Fruit fly (Drosophila melanogaster): ENCODE measurements around the gene CG13643.

CG13643 gene

DNA sequence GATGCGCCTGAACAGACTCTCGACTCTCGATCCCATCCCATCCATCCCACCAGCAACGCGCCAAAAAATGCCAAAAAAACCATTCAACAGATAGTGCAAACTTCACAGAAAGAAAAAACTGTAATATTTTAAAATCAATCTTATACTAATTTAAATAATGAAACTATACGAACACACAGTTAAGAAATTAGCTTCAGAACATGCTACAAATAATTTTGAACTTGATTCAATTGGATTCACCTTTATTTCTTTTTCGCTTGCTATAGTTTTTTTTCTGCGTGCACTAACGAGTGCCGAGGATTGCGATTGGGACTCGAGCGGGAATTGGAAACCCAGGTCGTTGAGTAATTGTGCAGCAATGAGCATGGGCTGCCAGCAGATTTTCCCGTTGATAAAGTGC lies 2.2 kb upstream of the CG13643 start:
- TF ChIP-seq CTCF (optimal IDR thresholded peaks at IDR 0.05) (no peak), CG8478 (optimal IDR thresholded peaks at IDR 0.05) (no peak)

DNA sequence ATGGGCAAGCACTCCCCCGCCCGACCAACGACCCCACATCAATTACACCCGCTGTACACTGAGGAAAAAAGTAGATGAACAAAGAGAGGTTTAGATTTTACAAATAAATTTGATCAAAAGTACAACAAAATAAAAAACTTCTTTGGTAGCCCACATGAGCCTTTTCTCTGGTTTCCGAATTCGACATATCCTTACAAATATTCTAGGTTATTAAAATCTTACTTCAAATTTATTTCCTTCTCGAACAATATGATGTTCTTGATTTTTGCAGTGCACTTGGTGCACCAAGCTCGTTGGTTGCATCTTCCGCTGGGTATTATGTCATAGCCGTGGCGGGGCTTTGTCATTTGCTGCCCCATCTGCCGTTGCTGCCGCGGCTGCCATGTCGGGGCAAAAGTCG lies 844 bp upstream of the CG13643 start:
- no peak for TF ChIP-seq CTCF (optimal IDR thresholded peaks at IDR 0.05)
- no peak for TF ChIP-seq CG8478 (optimal IDR thresholded peaks at IDR 0.05)

DNA sequence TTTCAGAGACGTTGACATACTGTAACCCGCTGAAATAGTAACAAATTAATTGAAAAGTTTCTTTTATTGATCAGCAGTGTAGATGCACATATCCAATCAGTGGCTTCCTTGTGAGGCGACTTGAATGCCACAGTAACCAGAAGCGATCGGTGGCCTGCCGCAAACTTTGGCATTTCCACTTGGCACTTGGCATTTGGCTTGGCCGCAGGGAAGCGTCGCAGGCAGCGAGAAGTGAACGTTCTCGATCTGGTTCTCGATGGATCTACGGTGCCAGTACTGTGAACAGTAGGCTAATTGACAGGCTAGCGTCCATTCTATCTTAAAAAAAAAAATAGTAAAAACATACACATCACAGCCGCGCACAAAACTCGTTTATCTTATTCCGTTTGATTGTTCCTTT lies 5.0 kb downstream of the CG13643 start, which contains the start of gene CG10845:
TSS of gene CG10845 (plus strand) at position 301 of the 400 bp plus-strand sequence.
- TF ChIP-seq CTCF (optimal IDR thresholded peaks at IDR 0.05) (no peak), CG8478 (optimal IDR thresholded peaks at IDR 0.05) (no peak)

DNA sequence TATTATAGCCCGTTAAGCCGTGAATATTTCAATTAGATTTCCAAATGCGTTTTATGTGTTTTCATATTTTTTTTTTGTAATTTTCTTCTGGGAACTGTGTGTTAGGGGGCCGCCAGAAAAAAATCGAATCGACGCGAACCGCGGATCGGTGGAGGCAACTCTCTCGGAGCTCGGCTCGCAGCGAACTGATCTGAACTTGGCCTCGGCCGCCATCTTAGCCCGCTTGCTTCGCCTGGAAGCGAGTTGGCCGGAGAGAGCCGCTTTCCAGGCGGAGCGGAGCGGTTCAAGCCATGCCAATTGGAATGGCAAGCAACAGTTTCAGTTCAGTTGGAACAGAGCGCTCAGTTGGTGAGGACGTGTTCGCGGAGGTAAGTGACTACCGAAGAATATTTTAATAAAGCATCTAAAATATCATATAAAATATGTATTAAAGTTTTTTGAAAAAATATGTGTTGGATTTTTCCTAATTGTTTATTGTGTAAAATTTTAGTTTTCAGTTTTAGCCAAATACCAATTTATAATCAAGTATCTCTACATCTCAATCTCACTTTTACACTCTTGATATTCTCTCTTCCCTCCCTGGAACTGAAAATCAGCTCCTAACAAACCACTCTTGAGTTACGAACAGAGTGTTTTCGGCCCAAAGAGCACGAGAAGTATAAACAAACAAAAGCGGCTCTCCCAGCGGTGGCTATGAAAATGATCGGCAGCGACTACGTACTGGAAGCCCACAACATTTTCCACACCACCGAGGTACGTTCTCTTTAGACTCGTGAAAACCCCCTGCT lies 11.2 kb downstream of the CG13643 start, which contains the start of the genes CG31121 and CG11069:
TSS of gene CG31121 (minus strand) at position 187 of the 788 bp plus-strand sequence.
TSS of gene CG11069 (plus strand) at position 324 of the 788 bp plus-strand sequence.
- TF ChIP-seq CG8478 (optimal IDR thresholded peaks at IDR 0.05) (no peak), CTCF (optimal IDR thresholded peaks at IDR 0.05) (no peak)

DNA sequence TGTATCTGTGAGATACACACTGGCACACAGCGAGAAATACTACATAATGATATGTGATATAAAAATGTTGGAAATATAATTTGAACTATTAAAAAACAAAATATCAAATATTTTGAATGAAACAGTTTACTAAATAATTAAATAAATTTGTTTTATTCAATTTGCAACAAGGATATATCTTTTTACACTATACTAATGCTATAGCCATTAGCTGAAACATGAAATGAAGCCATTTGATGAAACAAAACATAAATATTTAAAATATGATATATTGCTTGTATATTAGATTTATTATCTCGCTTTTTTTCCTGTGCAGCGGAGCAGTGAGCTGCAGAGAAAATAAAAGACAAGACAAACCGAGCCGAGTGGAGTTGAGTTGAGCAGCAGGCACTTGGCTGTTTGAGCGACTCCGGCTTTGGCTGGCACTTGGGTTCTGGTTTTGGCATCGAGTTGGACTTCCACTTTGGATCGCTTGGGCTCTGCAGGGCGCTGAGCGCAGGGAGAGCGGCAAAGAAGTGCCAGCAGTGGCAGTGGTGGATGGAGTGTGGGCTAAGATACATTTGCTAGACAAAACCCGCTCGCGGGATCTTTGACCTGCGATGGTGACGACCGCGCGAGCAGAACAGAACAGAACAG lies 12.4 kb downstream of the CG13643 start:
- TF ChIP-seq CTCF (optimal IDR thresholded peaks at IDR 0.05) (no peak), CG8478 (optimal IDR thresholded peaks at IDR 0.05) (no peak)

DNA sequence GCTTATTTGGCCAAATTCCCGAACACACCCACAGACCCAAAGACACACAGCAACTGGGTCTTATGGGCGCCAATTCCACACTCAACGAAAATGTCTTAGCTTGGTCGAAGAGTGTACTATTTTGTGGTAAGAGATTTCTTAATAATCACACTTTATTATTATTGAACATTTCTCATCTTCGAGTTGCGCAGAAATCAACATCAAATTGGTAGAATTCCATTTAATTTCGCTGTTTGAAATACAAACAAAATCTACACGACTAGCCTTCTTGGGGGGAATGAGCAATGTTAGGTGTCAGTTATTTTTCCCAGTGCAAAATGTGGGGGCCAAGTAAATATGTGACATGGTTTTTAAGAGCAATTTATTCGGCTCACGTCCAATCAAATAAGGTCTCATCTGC lies 14.9 kb downstream of the CG13643 start:
- TF ChIP-seq CG8478 (optimal IDR thresholded peaks at IDR 0.05) (no peak), CTCF (optimal IDR thresholded peaks at IDR 0.05) (no peak)

DNA sequence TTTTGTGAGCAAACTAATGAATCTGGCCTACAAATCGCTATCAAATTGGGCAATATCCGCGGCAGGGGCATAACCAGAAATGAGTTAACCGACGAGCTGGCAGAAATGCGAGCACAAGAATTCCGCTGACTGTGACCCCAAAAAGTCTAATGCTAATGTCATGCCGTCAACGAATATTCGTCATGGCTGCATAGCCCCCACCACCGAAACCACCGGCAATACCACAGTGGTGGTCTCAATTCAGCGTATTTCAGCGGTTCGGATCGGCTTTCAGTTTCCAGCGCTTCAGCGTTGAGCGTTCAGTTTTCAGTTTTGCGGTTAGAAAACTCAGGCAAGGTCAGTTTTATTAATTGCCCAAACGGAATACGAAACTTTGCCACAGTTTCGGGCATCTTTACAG lies 15.6 kb downstream of the CG13643 start:
- TF ChIP-seq CG8478 (optimal IDR thresholded peaks at IDR 0.05) (no peak), CTCF (optimal IDR thresholded peaks at IDR 0.05) (no peak)

DNA sequence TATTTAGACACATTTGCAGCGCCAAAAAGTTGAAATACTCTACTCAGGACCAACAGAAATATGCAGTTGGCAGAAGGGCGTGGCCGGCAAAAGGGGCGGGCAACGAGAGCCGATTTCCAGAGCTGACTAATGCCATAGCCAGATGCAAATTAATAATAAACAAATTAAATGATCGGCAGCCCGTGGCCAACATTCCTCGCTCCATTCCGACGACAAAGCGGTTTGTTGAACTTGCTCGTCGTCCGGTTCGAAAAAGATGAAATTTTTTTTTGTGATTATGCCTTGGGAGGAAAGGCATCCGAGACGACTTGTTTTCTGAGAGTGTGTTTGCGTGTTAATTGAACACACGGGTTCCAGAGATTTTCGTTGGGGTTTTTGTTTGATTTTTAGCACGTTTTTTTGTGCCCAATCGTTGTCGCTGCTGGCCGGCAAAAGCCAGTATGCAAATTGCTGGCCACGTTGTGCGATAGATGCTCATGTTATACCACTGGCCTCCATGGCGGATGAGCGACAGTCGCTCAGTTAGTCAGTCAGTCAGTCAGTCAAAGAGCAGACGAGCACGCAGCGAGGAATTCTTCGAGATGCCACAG lies 16.4 kb downstream of the CG13643 start:
- no peak for TF ChIP-seq CTCF (optimal IDR thresholded peaks at IDR 0.05)
- TF ChIP-seq CG8478 (optimal IDR thresholded peaks at IDR 0.05) = no peak

DNA sequence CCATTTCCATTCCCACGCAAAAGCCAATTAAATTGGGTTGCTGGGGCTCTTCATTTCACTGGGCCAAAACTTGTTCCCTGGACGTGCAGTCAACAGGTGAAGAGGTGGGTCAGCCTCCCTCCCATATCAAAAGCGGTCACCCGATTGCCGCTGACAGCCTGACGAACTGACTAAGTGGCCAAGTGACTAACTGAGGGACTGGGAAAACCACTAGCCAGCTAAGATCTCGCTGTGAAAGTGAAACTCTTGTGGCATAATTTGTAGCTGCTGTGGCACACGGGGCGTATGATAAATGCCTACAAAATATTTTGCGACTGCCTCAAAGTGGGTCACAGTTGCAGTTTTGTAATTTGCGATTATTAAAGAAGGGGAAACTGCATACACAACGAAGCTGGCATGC lies 17.4 kb downstream of the CG13643 start:
- TF ChIP-seq CG8478 (optimal IDR thresholded peaks at IDR 0.05) = no peak
- TF ChIP-seq CTCF (optimal IDR thresholded peaks at IDR 0.05) = no peak

DNA sequence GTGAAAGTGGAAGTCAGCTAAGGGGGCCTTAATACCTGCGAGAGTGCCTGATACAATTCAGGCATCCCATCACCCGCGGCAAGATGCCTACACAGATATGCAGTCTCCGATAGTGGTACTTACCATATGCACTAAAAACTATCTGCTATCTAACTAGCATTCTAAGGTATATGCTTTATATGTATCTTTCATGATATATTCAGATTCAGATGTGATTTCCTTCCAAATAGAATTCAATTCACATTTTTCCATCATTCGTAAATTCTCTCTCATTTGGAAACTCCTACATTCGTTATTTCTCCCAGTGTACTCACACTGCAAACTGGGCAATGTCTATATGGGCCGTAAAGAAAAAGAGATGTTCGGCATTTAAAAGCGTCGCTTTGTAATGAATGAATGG lies 19.3 kb downstream of the CG13643 start:
- no peak for TF ChIP-seq CG8478 (optimal IDR thresholded peaks at IDR 0.05)

DNA sequence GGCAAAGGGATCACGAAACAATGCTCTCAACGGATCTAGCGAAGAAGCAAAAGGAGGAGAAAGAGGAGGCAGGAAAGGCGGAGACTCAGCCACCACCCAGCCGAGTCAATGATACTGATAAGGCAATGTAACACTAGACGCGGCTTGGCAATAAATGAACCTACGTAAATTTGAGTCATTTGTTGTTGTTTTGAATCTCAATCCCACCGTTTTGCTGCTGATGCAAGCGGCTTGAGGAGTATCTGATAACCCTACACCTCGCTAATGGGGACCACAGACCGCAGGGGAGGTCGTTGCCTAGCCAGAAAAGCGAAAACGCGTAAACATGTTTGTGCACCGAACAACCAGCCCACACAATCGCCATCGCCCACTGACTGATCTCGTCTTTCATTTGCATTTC lies 27.1 kb downstream of the CG13643 start:
- TF ChIP-seq CTCF (optimal IDR thresholded peaks at IDR 0.05) (no peak), CG8478 (optimal IDR thresholded peaks at IDR 0.05) (no peak)

DNA sequence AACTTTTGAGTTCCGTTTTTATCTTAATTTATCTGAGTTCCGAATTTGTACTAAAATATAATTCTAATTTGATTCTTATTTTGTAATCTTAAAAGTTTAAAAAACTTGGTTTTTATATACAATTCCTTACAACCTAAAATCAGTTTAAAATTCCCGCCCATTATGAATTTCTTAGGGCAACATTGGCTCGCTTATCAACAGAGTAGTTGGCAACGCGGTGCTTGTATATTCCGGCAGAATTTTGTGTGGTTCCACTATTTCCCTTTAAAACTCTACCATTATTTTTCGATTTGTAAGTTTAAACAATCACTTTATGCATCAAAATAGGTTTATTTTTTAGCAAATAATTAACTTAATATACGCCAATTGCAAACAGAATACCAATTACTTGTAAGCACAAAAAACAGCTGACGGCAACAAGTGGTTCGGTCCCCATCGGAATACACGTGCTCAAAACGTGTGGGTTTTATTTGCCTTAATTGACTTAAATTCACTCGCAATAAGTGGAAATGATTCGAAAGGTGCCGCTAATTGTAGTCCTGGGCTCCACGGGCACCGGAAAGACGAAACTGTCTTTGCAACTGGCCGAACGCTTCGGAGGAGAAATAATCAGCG lies 28.9 kb downstream of the CG13643 start, which contains the start of the genes CG11089 and CG31381:
TSS of gene CG11089 (plus strand) at position 203 of the 615 bp plus-strand sequence.
TSS of gene CG31381 (plus strand) at position 203 of the 615 bp plus-strand sequence.
- TF ChIP-seq CTCF (optimal IDR thresholded peaks at IDR 0.05) (no peak), CG8478 (optimal IDR thresholded peaks at IDR 0.05) (no peak)

DNA sequence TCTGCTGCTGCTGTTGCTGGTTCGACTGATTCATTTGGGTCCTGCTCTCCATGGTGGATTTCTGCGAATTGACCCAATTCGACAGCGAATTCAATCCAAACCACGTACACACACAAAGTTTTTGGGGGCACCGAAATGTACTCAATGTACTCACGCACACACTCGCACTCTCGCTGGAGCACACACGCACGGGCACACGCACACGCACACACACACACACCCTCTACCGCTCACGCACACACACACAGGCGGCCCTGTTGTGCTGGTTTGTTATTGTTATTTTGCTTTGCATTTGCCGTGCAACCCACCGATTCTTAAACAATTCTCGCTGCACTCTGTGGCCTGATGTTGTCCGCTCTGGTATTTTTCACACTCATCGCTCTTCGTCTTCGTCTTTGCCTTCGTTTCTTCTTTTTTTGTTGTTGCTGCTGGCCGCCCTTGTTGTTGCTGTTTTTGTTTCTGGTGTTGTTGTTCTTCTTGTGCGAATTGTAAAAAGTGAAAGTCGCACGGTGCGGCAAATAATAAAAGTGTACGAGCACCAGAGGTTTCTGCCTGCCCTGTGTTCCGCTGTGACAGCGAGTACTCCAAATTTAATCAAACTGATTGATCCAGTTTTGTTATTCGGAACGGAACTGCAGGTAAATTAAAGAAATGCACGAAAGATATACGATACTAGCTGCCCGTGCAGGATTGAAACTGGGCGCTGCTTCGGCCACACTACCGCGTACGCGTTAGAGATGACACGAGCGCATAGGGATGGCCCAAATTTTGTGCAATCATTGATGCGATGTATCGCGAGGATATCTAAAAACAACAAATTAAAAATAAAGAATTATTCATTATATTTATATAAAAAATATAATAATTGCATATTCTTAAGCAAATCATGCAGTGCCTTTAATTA lies 29.6 kb downstream of the CG13643 start, which contains the start of gene CG3744:
TSS of gene CG3744 (minus strand) at position 716 of the 904 bp plus-strand sequence.
- no peak for TF ChIP-seq CTCF (optimal IDR thresholded peaks at IDR 0.05)
- no peak for TF ChIP-seq CG8478 (optimal IDR thresholded peaks at IDR 0.05)

DNA sequence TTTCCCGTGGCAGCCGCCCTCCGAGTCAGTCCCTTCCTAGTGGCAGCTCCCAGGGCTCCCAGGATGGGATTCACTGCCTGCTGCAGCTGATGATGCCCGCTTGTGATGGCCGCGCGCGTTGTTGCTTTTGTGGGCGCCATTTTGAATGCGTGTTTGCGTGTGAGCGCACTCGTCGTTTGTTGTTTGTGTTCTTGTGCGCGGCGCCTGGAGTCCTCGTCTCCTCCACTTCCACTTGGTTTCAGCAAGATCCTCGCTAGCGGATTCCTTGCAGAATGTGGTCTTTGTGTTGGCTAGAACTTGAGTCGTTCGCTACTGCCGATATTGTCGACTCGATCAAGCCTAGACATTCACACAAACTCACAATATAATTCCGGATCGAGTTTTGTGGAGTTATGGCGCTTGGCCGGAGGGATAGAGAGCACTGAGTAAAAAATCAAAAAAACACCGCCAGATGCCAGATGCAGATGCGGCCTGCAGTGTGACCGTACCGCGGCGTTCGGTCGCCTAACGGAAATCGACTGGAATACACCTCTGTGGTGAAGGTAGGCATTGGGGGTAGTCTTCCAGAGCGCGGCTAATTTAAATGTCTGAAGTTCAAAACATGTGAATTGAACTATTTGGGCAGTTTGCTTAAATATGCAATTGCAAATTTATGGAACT lies 35.3 kb downstream of the CG13643 start, which contains the start of gene CycB3:
TSS of gene CycB3 (minus strand) at position 428 of the 660 bp plus-strand sequence.
- TF ChIP-seq CTCF (optimal IDR thresholded peaks at IDR 0.05) (peak in 1 of 2 experiments; percentile 24), CG8478 (optimal IDR thresholded peaks at IDR 0.05) (no peak)

Data from S2 (cell line).